Worm (Caenorhabditis elegans): ENCODE results near the gene nhr-25.

DNA sequence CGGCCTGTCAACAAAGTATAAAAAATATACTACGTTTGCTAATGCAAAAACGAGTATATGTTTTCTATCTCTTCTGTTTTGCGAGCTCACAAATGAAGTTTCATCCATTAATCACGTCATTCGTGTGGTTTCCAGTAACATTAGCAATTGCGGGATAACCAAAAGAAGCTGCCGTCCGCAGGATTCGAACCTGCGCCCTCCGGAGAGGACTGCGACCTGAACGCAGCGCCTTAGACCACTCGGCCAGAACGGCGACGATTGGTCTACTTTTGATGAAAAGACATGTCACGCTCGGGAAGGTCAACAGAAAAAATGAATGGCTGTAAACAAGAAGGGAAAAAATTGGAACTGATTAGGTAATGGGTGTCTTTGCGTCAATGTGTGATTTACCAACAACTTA is 30.5 kb downstream of the nhr-25 start:
- TF ChIP-seq T23F11.4 (GFP tag; optimal IDR thresholded peaks at IDR 0.05) (no peak), nhr-11 (tag; optimal IDR thresholded peaks at IDR 0.05) (no peak), lim-6 (tag; optimal IDR thresholded peaks at IDR 0.05) (no peak)
